Fruit fly (Drosophila melanogaster): Measurements from ENCODE around the gene MED25.

DNA sequence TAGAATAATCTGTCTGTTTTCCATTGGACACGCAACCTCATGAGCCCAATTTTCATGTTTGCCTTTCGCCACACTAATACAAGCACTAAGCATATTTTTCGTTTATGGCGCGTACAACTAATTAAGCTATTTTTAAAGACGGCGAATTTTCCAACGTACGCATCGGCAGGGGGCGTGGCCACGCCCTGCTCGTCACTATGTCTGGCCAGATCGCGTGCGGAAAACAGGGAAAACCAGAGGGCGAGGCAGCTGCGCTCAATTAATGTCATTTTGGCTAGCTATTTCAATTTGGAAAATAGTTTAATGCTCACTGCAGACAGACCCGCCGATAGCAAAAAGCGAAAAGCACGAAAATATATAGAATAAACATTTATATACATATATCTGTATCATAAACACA, 4.0 kb upstream of the MED25 start:
- TF ChIP-seq Sox102F (GFP tag; optimal IDR thresholded peaks at IDR 0.05), result no peak
- no peak for TF ChIP-seq CG32006 (GFP tag; optimal IDR thresholded peaks at IDR 0.05)
- TF ChIP-seq CG6792 (GFP tag; optimal IDR thresholded peaks at IDR 0.05), result no peak
- no peak for TF ChIP-seq net (GFP tag; optimal IDR thresholded peaks at IDR 0.05)
- TF ChIP-seq topi (GFP tag; optimal IDR thresholded peaks at IDR 0.05), result no peak
- TF ChIP-seq CG34406 (GFP tag; optimal IDR thresholded peaks at IDR 0.05), result no peak
- no peak for TF ChIP-seq cyc (GFP tag; optimal IDR thresholded peaks at IDR 0.05)

All from whole organism, prepupa.